Fruit fly (Drosophila melanogaster): ENCODE data around the gene SmydA-3.
A peak's percentile ranks its signal among the peaks of the same experiment; 100 is the strongest.

SmydA-3 gene

dm6 chr2L:10856328-10856942 is 6.5 kb downstream of the SmydA-3 start, which contains the start of gene Dnz1 (continued):
- TF ChIP-seq CG6272 (GFP tag; IDR thresholded peaks at IDR 0.05) (no peak), CG13424 (tag; optimal IDR thresholded peaks at IDR 0.05) (peak; percentile 60), dm (GFP tag; optimal IDR thresholded peaks at IDR 0.05) (no peak), Usf (GFP tag; optimal IDR thresholded peaks at IDR 0.05) (no peak), gro (GFP tag; optimal IDR thresholded peaks at IDR 0.05) (no peak), row (GFP tag; IDR thresholded peaks at IDR 0.05) (peak; percentile 89), scrt (GFP tag; optimal IDR thresholded peaks at IDR 0.05) (peak; percentile 27), mam (GFP tag; optimal IDR thresholded peaks at IDR 0.05) (peak; percentile 16), Hmr (GFP tag; optimal IDR thresholded peaks at IDR 0.05) (peak; percentile 61), CG3726 (GFP tag; IDR thresholded peaks at IDR 0.05) (no peak), CG10274 (GFP tag; optimal IDR thresholded peaks at IDR 0.05) (no peak), sd (tag; optimal IDR thresholded peaks at IDR 0.05) (no peak), CG2129 (GFP tag; IDR thresholded peaks at IDR 0.05; ENCODE audit: partially characterized antibody) (no peak), CG6175 (GFP tag; IDR thresholded peaks at IDR 0.05) (no peak), CG18011 (GFP tag; optimal IDR thresholded peaks at IDR 0.05) (peak; percentile 23), CG11398 (GFP tag; optimal IDR thresholded peaks at IDR 0.05) (no peak), crp (GFP tag; optimal IDR thresholded peaks at IDR 0.05) (no peak), Hr3 (GFP tag; optimal IDR thresholded peaks at IDR 0.05) (peak; percentile 53), HLH4C (GFP tag; IDR thresholded peaks at IDR 0.05; ENCODE audit: partially characterized antibody) (no peak), trem (tag; optimal IDR thresholded peaks at IDR 0.05) (peak; percentile 23), CG8388 (GFP tag; optimal IDR thresholded peaks at IDR 0.05) (peak; percentile 10), prd (optimal IDR thresholded peaks at IDR 0.05) (no peak), prd (GFP tag; IDR thresholded peaks at IDR 0.05) (peak; percentile 58; the same call in 2 of the 3 replicates), ro (GFP tag; IDR thresholded peaks at IDR 0.05) (no peak), Hr51 (GFP tag; optimal IDR thresholded peaks at IDR 0.05) (peak in 1 of 2 experiments; percentile 58), slp2 (GFP tag; optimal IDR thresholded peaks at IDR 0.05) (no peak), CG2875 (GFP tag; optimal IDR thresholded peaks at IDR 0.05) (no peak), br (optimal IDR thresholded peaks at IDR 0.05) (no peak), az2 (GFP tag; optimal IDR thresholded peaks at IDR 0.05) (peak; percentile 58), CG12219 (GFP tag; optimal IDR thresholded peaks at IDR 0.05) (no peak), CG14014 (GFP tag; IDR thresholded peaks at IDR 0.05) (peak; percentile 77), cad (GFP tag; optimal IDR thresholded peaks at IDR 0.05) (no peak), zfh2 (GFP tag; optimal IDR thresholded peaks at IDR 0.05) (peak; percentile 58), Hsf (GFP tag; optimal IDR thresholded peaks at IDR 0.05) (peak; percentile 56), Nf-YB (GFP tag; optimal IDR thresholded peaks at IDR 0.05) (no peak), fu2 (GFP tag; optimal IDR thresholded peaks at IDR 0.05) (peak; percentile 28), chinmo (GFP tag; IDR thresholded peaks at IDR 0.05; ENCODE audit: partially characterized antibody) (no peak), CG2712 (tag; optimal IDR thresholded peaks at IDR 0.05) (peak; percentile 65), jigr1 (GFP tag; IDR thresholded peaks at IDR 0.05) (no peak), Mad (GFP tag; optimal IDR thresholded peaks at IDR 0.05) (no peak), Dip2 (GFP tag; IDR thresholded peaks at IDR 0.05) (no peak), CG11456 (GFP tag; IDR thresholded peaks at IDR 0.05) (peak; percentile 85), Poxn (GFP tag; IDR thresholded peaks at IDR 0.05) (no peak), gt (GFP tag; IDR thresholded peaks at IDR 0.05) (no peak), pum (GFP tag; optimal IDR thresholded peaks at IDR 0.05) (no peak), Hand (GFP tag; optimal IDR thresholded peaks at IDR 0.05) (no peak), CG12659 (GFP tag; optimal IDR thresholded peaks at IDR 0.05) (peak; percentile 49), Dbx (GFP tag; IDR thresholded peaks at IDR 0.05) (peak; percentile 49; the same call in 2 of the 3 replicates), ewg (GFP tag; optimal IDR thresholded peaks at IDR 0.05) (no peak), maf-S (GFP tag; optimal IDR thresholded peaks at IDR 0.05) (no peak), sim (GFP tag; IDR thresholded peaks at IDR 0.05) (no peak)

Measured in whole organism, embryonic.